Worm (Caenorhabditis elegans) whole organism, mixed stage, embryonic: Measurements from ENCODE around the gene T05C1.5.

Experiments
- ceh-39 ChIP-seq: fragments of 150-350 bp; optimal IDR thresholded peaks from 2 replicates; lab custom pipeline; 2014; ENCODE audit warnings: missing biosample characterization, missing genetic modification characterization
- elt-3 ChIP-seq: fragments of 150-350 bp; optimal IDR thresholded peaks from 2 replicates; lab custom pipeline; 2014; ENCODE audit warnings: missing biosample characterization, missing genetic modification characterization
- mls-2 ChIP-seq: sonication (generic microtip); optimal IDR thresholded peaks from 2 replicates; lab custom pipeline; 2016; ENCODE audit warnings: mild to moderate bottlenecking, missing genetic modification characterization, moderate library complexity, missing compliant biosample characterization
- nhr-237 ChIP-seq: fragments of 150-350 bp; optimal IDR thresholded peaks from 2 replicates; lab custom pipeline; 2014; ENCODE audit warnings: missing biosample characterization, missing genetic modification characterization
- snpc-4 ChIP-seq: fragments of 150-350 bp; optimal IDR thresholded peaks from 2 replicates; lab custom pipeline; 2014; ENCODE audit warnings: missing biosample characterization, missing genetic modification characterization
- tbx-8 ChIP-seq: fragments of 200-800 bp; sonication (Bioruptor generic); optimal IDR thresholded peaks from 2 replicates; lab custom pipeline; 2018; ENCODE audit warnings: mild to moderate bottlenecking, missing genetic modification characterization, moderate library complexity, missing compliant biosample characterization
- unc-62 ChIP-seq: fragments of 150-350 bp; optimal IDR thresholded peaks from 2 replicates; lab custom pipeline; 2014; ENCODE audit warnings: missing biosample characterization, missing genetic modification reagents, missing genetic modification characterization

DNA sequence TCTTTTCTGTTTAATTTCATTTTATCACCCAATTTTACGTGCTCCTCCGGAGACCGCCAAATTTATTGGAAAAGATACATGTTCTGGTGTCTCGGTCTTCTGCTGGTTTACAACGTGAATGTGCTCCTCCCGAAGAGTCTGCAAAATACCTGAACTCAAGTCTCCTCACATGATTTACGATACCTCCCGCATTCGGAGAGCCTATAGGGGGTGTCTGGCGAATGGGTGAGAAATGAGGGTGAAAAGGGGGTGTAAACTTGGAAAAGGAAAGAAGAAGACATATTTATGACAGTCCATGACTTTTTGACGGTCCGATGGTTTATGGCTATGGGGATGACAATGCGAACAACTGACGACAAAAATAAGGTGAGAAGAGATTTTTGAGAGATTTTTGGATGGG, 25.7 kb upstream of the T05C1.5 start:
- TF ChIP-seq mls-2 (tag; lab: Kevin White, UChicago) (no peak), ceh-39 (tag; lab: Kevin White, UChicago) (no peak), elt-3 (tag; lab: Kevin White, UChicago) (no peak), snpc-4 (tag; lab: Kevin White, UChicago) (no peak), tbx-8 (GFP tag; lab: Kevin White, UChicago) (no peak), unc-62 (peak; percentile 79), nhr-237 (tag; lab: Kevin White, UChicago) (no peak)
